Worm (Caenorhabditis elegans): ENCODE measurements around the gene M7.8.

DNA sequence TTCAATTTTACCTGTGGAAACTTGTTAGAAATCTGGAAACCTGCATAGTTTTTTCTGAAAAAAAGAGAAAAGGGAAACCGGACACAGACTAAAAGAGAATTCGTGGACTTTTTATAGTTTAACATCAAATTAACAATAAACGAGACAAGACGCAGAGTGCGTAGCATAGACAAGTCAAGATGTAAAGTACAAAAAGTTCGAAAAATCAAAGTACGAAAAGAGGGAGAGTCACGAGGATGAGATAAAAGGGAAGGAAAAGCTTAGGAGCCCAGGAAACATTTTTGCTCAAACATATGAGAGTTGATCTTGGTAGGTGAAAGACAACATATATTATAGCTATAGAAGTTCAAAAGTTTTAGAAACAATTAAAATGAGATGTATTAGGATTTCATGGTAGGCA lies 2.9 kb upstream of the M7.8 start, which contains the start of gene M7.12:
- TF ChIP-seq T22C8.4 (GFP tag; IDR thresholded peaks at IDR 0.05) = no peak
- no peak for TF ChIP-seq cog-1 (tag; optimal IDR thresholded peaks at IDR 0.05)
- no peak for TF ChIP-seq ztf-23 (GFP tag; IDR thresholded peaks at IDR 0.05)
- no peak for TF ChIP-seq ztf-29 (GFP tag; IDR thresholded peaks at IDR 0.05)
- no peak for TF ChIP-seq flt-1 (GFP tag; IDR thresholded peaks at IDR 0.05)
- no peak for TF ChIP-seq med-1 (GFP tag; optimal IDR thresholded peaks at IDR 0.05; ENCODE audit: insufficient read depth)
- TF ChIP-seq klf-2 (GFP tag; conservative IDR thresholded peaks at IDR 0.05) = no peak
- no peak for TF ChIP-seq ref-1 (GFP tag; conservative IDR thresholded peaks at IDR 0.05)
